Worm (Caenorhabditis elegans): ENCODE measurements around the gene ampd-1.

- TF ChIP-seq klf-2 (GFP tag; conservative IDR thresholded peaks at IDR 0.05): no peak
- no peak for TF ChIP-seq ztf-29 (GFP tag; IDR thresholded peaks at IDR 0.05)
- no peak for TF ChIP-seq T22C8.4 (GFP tag; IDR thresholded peaks at IDR 0.05)
- TF ChIP-seq ztf-23 (GFP tag; IDR thresholded peaks at IDR 0.05): no peak
- no peak for TF ChIP-seq cog-1 (tag; optimal IDR thresholded peaks at IDR 0.05)
These were observed 15.2 kb upstream of the ampd-1 start for ce11 chrII:5187934-5188333.

Data from whole organism, midembryonic.